Worm (Caenorhabditis elegans) whole organism, late embryonic: Measurements from ENCODE around the gene idpc-1.

ENCODE experiments used
- ama-1 ChIP-seq: fragments of 150-350 bp; optimal IDR thresholded peaks from 2 replicates; lab custom pipeline; 2014
- ceh-2 ChIP-seq: sonication (generic microtip); optimal IDR thresholded peaks from 2 replicates; lab custom pipeline; 2016; ENCODE audit warnings: missing genotype, missing genetic modification characterization, missing compliant biosample characterization
- ceh-30 ChIP-seq: fragments of 150-350 bp; optimal IDR thresholded peaks from 2 replicates; lab custom pipeline; 2014; ENCODE audit warnings: missing biosample characterization, missing genetic modification characterization
- ets-4 ChIP-seq: sonication (generic microtip); optimal IDR thresholded peaks from 2 replicates; lab custom pipeline; 2016; ENCODE audit warnings: missing genetic modification characterization, missing compliant biosample characterization
- fax-1 ChIP-seq: sonication (generic microtip); optimal IDR thresholded peaks from 2 replicates; lab custom pipeline; 2016; ENCODE audit warnings: missing genotype, missing genetic modification characterization, missing compliant biosample characterization
- pha-4 ChIP-seq: fragments of 150-350 bp; optimal IDR thresholded peaks from 2 replicates; lab custom pipeline; 2018; ENCODE audit warnings: missing biosample characterization, missing genetic modification reagents, missing genetic modification characterization
- sdc-2 ChIP-seq: sonication (generic microtip); optimal IDR thresholded peaks from 2 replicates; lab custom pipeline; 2016; ENCODE audit warnings: missing genotype, missing genetic modification characterization, missing compliant biosample characterization
- unc-86 ChIP-seq: sonication (generic microtip); optimal IDR thresholded peaks from 2 replicates; lab custom pipeline; 2016; ENCODE audit warnings: missing genetic modification characterization, missing compliant biosample characterization
- ztf-16 ChIP-seq: sonication (generic microtip); optimal IDR thresholded peaks from 2 replicates; lab custom pipeline; 2017; ENCODE audit warnings: missing genetic modification characterization, missing compliant biosample characterization

- TF ChIP-seq ama-1 (lab: Kevin White, UChicago) (no peak), pha-4 (tag; lab: Kevin White, UChicago) (no peak), ets-4 (tag; lab: Kevin White, UChicago) (no peak), sdc-2 (tag; lab: Kevin White, UChicago) (no peak), unc-86 (tag; lab: Kevin White, UChicago) (no peak), ztf-16 (tag; lab: Kevin White, UChicago) (no peak), ceh-2 (tag; lab: Kevin White, UChicago) (no peak), ceh-30 (tag; lab: Kevin White, UChicago) (no peak), fax-1 (tag; lab: Kevin White, UChicago) (no peak)
These were observed 46.5 kb upstream of the idpc-1 start for ce11 chrIII:11380555-11380954.
